Fruit fly (Drosophila melanogaster): ENCODE measurements around the gene Mkp.

Mkp gene

dm6 chr3L:145998-146576 lies 38.3 kb downstream of the Mkp start, which contains the start of gene CG6845 (continued):
- TF ChIP-seq D (optimal IDR thresholded peaks at IDR 0.05) (peak; percentile 23), D (GFP tag; optimal IDR thresholded peaks at IDR 0.05) (peak; percentile 51), fd102C (GFP tag; optimal IDR thresholded peaks at IDR 0.05) (no peak), ATbp (GFP tag; optimal IDR thresholded peaks at IDR 0.05) (no peak), Lhr (GFP tag; optimal IDR thresholded peaks at IDR 0.05) (peak; percentile 61), Deaf1 (tag; optimal IDR thresholded peaks at IDR 0.05) (no peak), CG14710 (tag; optimal IDR thresholded peaks at IDR 0.05) (peak; percentile 78), chinmo (GFP tag; IDR thresholded peaks at IDR 0.05; ENCODE audit: partially characterized antibody) (peak; percentile 74; the same call in 1 of the 4 replicates), emc (GFP tag; optimal IDR thresholded peaks at IDR 0.05) (no peak), Med (GFP tag) (no peak), unc-4 (GFP tag; IDR thresholded peaks at IDR 0.05; ENCODE audit: partially characterized antibody) (peak; percentile 72), CG7745 (tag; optimal IDR thresholded peaks at IDR 0.05) (no peak), knrl (GFP tag; IDR thresholded peaks at IDR 0.05; ENCODE audit: partially characterized antibody) (peak; percentile 38; the same call in 2 of the 3 replicates), CG12942 (GFP tag; optimal IDR thresholded peaks at IDR 0.05) (no peak)

DNA sequence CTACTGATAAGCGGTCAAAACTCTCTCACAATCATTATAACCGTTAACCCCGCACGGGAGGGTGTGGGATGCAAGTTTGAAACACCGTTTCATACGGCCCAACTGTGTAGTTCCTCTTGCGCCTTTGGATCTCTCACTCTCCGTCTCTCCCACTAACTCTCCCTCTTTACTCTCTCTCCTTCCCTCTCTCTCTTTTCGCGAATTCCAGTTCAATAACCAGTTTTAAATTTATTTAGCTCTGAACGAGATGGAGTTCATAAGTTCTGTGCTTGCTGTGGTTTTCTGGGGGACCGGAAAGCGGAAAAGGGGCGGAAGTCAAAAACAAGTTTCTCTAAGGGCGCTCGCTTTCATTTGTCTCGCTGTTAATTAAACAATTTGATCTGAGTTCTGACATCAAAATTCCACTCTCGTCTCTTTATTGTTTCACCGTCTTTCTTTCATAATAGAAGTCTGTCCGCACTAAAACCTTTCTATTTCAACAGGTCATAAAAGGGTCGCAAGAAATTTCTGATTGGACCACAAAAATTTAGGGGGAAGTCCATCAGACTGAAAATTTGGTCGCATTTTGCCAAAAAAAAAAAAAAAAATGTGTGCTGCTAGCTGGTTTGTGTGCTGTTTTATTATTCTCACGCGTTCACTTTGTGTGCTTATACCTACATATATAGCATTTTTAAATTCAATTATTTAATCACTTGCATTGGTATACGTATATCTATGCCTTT lies 43.3 kb downstream of the Mkp start:
- TF ChIP-seq crol (GFP tag; IDR thresholded peaks at IDR 0.05) (0 out of 2 replicates have a peak, but pooled peaks have one; percentile 29), sisA (GFP tag; IDR thresholded peaks at IDR 0.05) (no peak), Gsc (GFP tag; IDR thresholded peaks at IDR 0.05) (no peak), seq (GFP tag; IDR thresholded peaks at IDR 0.05) (no peak), Gug (GFP tag; IDR thresholded peaks at IDR 0.05) (no peak), CG13624 (GFP tag; optimal IDR thresholded peaks at IDR 0.05) (no peak), D (optimal IDR thresholded peaks at IDR 0.05) (no peak), D (GFP tag; optimal IDR thresholded peaks at IDR 0.05) (no peak), ind (GFP tag; optimal IDR thresholded peaks at IDR 0.05) (no peak), CG30431 (GFP tag; optimal IDR thresholded peaks at IDR 0.05) (no peak), Mes4 (GFP tag; optimal IDR thresholded peaks at IDR 0.05) (no peak), CG5953 (GFP tag; IDR thresholded peaks at IDR 0.05) (no peak), Dfd (GFP tag; optimal IDR thresholded peaks at IDR 0.05) (no peak), eyg (GFP tag; optimal IDR thresholded peaks at IDR 0.05) (no peak), tin (GFP tag; optimal IDR thresholded peaks at IDR 0.05) (no peak), Hr51 (GFP tag; optimal IDR thresholded peaks at IDR 0.05) (no peak), unpg (GFP tag; optimal IDR thresholded peaks at IDR 0.05) (no peak), CG14860 (GFP tag; IDR thresholded peaks at IDR 0.05; ENCODE audit: partially characterized antibody) (no peak), trem (tag; optimal IDR thresholded peaks at IDR 0.05) (no peak), kni (GFP tag; optimal IDR thresholded peaks at IDR 0.05) (peak; percentile 48), CG34376 (GFP tag; optimal IDR thresholded peaks at IDR 0.05) (no peak), ems (GFP tag; optimal IDR thresholded peaks at IDR 0.05) (no peak), Blimp-1 (GFP tag; optimal IDR thresholded peaks at IDR 0.05) (peak; percentile 66), CrebB (tag; optimal IDR thresholded peaks at IDR 0.05) (no peak), luna (GFP tag; optimal IDR thresholded peaks at IDR 0.05) (no peak), Abd-B (GFP tag; optimal IDR thresholded peaks at IDR 0.05) (no peak), CG31224 (GFP tag; IDR thresholded peaks at IDR 0.05) (0 out of 2 replicates have a peak, but pooled peaks have one; percentile 17), pros (GFP tag; optimal IDR thresholded peaks at IDR 0.05) (peak; percentile 70), bsh (GFP tag; optimal IDR thresholded peaks at IDR 0.05) (no peak), nom (GFP tag; optimal IDR thresholded peaks at IDR 0.05) (peak; percentile 25), CG12769 (tag; optimal IDR thresholded peaks at IDR 0.05) (peak; percentile 48), CG17328 (GFP tag; IDR thresholded peaks at IDR 0.05) (no peak), CG2116 (GFP tag; optimal IDR thresholded peaks at IDR 0.05) (no peak), bbx (GFP tag; IDR thresholded peaks at IDR 0.05; ENCODE audit: partially characterized antibody) (no peak), cato (GFP tag; optimal IDR thresholded peaks at IDR 0.05; ENCODE audit: borderline replicate concordance) (no peak)

Data from whole organism, embryonic.